Fruit fly (Drosophila melanogaster): Measurements from ENCODE around the gene CG17122.

Gene CG17122

dm6 chr3L:20306142-20306541 lies 31.0 kb upstream of the CG17122 start, which contains the start of gene CG32225 (continued):
- TF ChIP-seq tll (GFP tag; optimal IDR thresholded peaks at IDR 0.05) (no peak), maf-S (GFP tag; optimal IDR thresholded peaks at IDR 0.05) (no peak), row (GFP tag; IDR thresholded peaks at IDR 0.05) (peak; percentile 49; the same call in 1 of the 3 replicates), eyg (GFP tag; optimal IDR thresholded peaks at IDR 0.05) (no peak), btn (GFP tag; optimal IDR thresholded peaks at IDR 0.05) (no peak), Dip2 (GFP tag; IDR thresholded peaks at IDR 0.05) (no peak), cad (GFP tag; optimal IDR thresholded peaks at IDR 0.05) (no peak), CG8281 (tag; optimal IDR thresholded peaks at IDR 0.05) (no peak), zf30C (GFP tag; optimal IDR thresholded peaks at IDR 0.05) (peak; percentile 53), fd102C (GFP tag; optimal IDR thresholded peaks at IDR 0.05) (no peak), trem (tag; optimal IDR thresholded peaks at IDR 0.05) (no peak), gcm (GFP tag; optimal IDR thresholded peaks at IDR 0.05) (no peak), CG14441 (GFP tag; IDR thresholded peaks at IDR 0.05) (no peak), Nf-YC (tag; optimal IDR thresholded peaks at IDR 0.05) (peak; percentile 3), klu (GFP tag; IDR thresholded peaks at IDR 0.05) (no peak), br (optimal IDR thresholded peaks at IDR 0.05) (no peak), nom (GFP tag; optimal IDR thresholded peaks at IDR 0.05) (peak; percentile 15), CG2120 (GFP tag; optimal IDR thresholded peaks at IDR 0.05) (peak; percentile 8), CG10543 (GFP tag; optimal IDR thresholded peaks at IDR 0.05) (no peak), wor (GFP tag; IDR thresholded peaks at IDR 0.05) (no peak), Nf-YB (GFP tag; optimal IDR thresholded peaks at IDR 0.05) (no peak), CG12744 (GFP tag; optimal IDR thresholded peaks at IDR 0.05) (no peak), CG31441 (GFP tag; IDR thresholded peaks at IDR 0.05) (no peak), C15 (GFP tag; IDR thresholded peaks at IDR 0.05) (no peak), CrebB (tag; optimal IDR thresholded peaks at IDR 0.05) (no peak)

DNA sequence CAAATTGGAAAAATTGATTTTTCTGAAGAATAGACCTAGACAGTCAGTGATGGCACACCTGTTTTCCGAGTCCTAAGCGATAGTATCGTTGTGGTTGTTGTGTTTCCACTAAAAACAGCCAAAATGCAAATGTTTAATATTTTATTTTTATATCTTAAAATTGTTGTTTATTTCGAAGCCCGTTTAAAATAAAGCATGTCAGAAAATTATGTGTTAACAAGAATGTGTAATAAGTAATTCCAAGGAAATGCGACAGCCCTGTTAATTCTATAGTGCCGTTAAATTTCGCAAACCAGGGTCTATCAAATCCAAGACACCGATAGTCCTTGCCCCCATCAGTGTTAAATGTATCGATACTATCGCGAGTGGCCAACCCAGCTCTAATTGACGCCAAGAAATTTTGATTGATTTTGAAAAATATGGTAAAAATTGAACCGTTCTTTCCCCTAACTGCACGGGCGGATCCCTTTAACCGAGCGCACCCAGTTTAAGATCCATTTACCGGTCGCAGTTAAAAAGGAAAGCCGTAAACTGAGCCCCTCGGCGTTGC lies 27.0 kb upstream of the CG17122 start, which contains the start of gene Pex23:
Gene Pex23 (minus strand): TSS at position 61 of the 550 bp plus-strand sequence.
- TF ChIP-seq nom (GFP tag; optimal IDR thresholded peaks at IDR 0.05): no peak
- no peak for TF ChIP-seq abd-A (tag; optimal IDR thresholded peaks at IDR 0.05)
- peak; percentile 74 for TF ChIP-seq CG11085 (GFP tag; IDR thresholded peaks at IDR 0.05)
- peak in 1 of 3 experiments; percentile 80 for TF ChIP-seq lola (GFP tag; optimal IDR thresholded peaks at IDR 0.05)
- peak; percentile 71 for TF ChIP-seq PHDP (tag; optimal IDR thresholded peaks at IDR 0.05)
- TF ChIP-seq CG8359 (GFP tag; optimal IDR thresholded peaks at IDR 0.05; ENCODE audit: borderline replicate concordance): no peak
- peak; percentile 70 for TF ChIP-seq CG4730 (GFP tag; IDR thresholded peaks at IDR 0.05)
- no peak for TF ChIP-seq CG6854 (GFP tag; optimal IDR thresholded peaks at IDR 0.05)
- TF ChIP-seq CG12071 (GFP tag; optimal IDR thresholded peaks at IDR 0.05): no peak
- TF ChIP-seq dati (GFP tag; IDR thresholded peaks at IDR 0.05): no peak
- TF ChIP-seq CG42726 (GFP tag; IDR thresholded peaks at IDR 0.05; ENCODE audit: partially characterized antibody): peak; percentile 94
- peak; percentile 47 for TF ChIP-seq NC2α (GFP tag; optimal IDR thresholded peaks at IDR 0.05)
- TF ChIP-seq CG3281 (GFP tag; optimal IDR thresholded peaks at IDR 0.05): peak; percentile 84
- peak; percentile 85 for TF ChIP-seq ind (GFP tag; optimal IDR thresholded peaks at IDR 0.05)
- TF ChIP-seq prd (optimal IDR thresholded peaks at IDR 0.05): no peak
- TF ChIP-seq prd (GFP tag; IDR thresholded peaks at IDR 0.05): peak; percentile 90
- TF ChIP-seq ewg (GFP tag; optimal IDR thresholded peaks at IDR 0.05): peak; percentile 87
- TF ChIP-seq sisA (GFP tag; IDR thresholded peaks at IDR 0.05): peak; percentile 81
- no peak for TF ChIP-seq Awh (GFP tag; IDR thresholded peaks at IDR 0.05)
- TF ChIP-seq psq (GFP tag; optimal IDR thresholded peaks at IDR 0.05): peak; percentile 63
- peak; percentile 76 for TF ChIP-seq gro (GFP tag; optimal IDR thresholded peaks at IDR 0.05)
- TF ChIP-seq CG2202 (tag; optimal IDR thresholded peaks at IDR 0.05): peak; percentile 49
- peak; percentile 47; the same call in 1 of the 2 replicates for TF ChIP-seq ro (GFP tag; IDR thresholded peaks at IDR 0.05)
- peak; percentile 70 for TF ChIP-seq tap (tag; optimal IDR thresholded peaks at IDR 0.05)
- TF ChIP-seq bowl (GFP tag; IDR thresholded peaks at IDR 0.05): no peak
- TF ChIP-seq CG16813 (GFP tag; IDR thresholded peaks at IDR 0.05; ENCODE audit: partially characterized antibody): peak; percentile 99
- peak; percentile 45 for TF ChIP-seq CG33557 (GFP tag; optimal IDR thresholded peaks at IDR 0.05)
- no peak for TF ChIP-seq sima (GFP tag; optimal IDR thresholded peaks at IDR 0.05)

Data from whole organism, embryonic.